Fruit fly (Drosophila melanogaster): ENCODE results near the gene mor.
A peak's percentile ranks its signal among the peaks of the same experiment; 100 is the strongest.

Gene mor

dm6 chr3R:15920751-15921156 lies 52.0 kb downstream of the mor start, which contains the start of gene Fbxl7 (continued):
- 0 out of 2 replicates have a peak, but pooled peaks have one; percentile 7 for TF ChIP-seq H2.0 (GFP tag; IDR thresholded peaks at IDR 0.05)
- no peak for TF ChIP-seq CG17568 (GFP tag; optimal IDR thresholded peaks at IDR 0.05)
- peak; percentile 36; the same call in 1 of the 2 replicates for TF ChIP-seq CG32767 (GFP tag; IDR thresholded peaks at IDR 0.05)
- no peak for TF ChIP-seq slou (GFP tag; optimal IDR thresholded peaks at IDR 0.05)
- no peak for TF ChIP-seq scrt (GFP tag; optimal IDR thresholded peaks at IDR 0.05)
- no peak for TF ChIP-seq CG16863 (GFP tag; optimal IDR thresholded peaks at IDR 0.05)
- no peak for TF ChIP-seq CG15696 (tag; optimal IDR thresholded peaks at IDR 0.05)
- TF ChIP-seq B-H2 (GFP tag; optimal IDR thresholded peaks at IDR 0.05), result no peak
- TF ChIP-seq ara (GFP tag; IDR thresholded peaks at IDR 0.05), result peak; percentile 29; the same call in 1 of the 2 replicates
- no peak for TF ChIP-seq CG12104 (GFP tag; optimal IDR thresholded peaks at IDR 0.05)
- peak; percentile 73 for TF ChIP-seq D (optimal IDR thresholded peaks at IDR 0.05)
- TF ChIP-seq D (GFP tag; optimal IDR thresholded peaks at IDR 0.05), result no peak
- TF ChIP-seq CG11695 (GFP tag; IDR thresholded peaks at IDR 0.05), result 0 out of 3 replicates have a peak, but pooled peaks have one; percentile 34
- peak; percentile 17 for TF ChIP-seq pb (GFP tag; optimal IDR thresholded peaks at IDR 0.05)
- TF ChIP-seq sr (GFP tag; IDR thresholded peaks at IDR 0.05), result peak; percentile 61; the same call in 2 of the 3 replicates
- peak; percentile 7 for TF ChIP-seq CG8944 (GFP tag; optimal IDR thresholded peaks at IDR 0.05)
- no peak for TF ChIP-seq h (optimal IDR thresholded peaks at IDR 0.05)
- peak; percentile 92 for TF ChIP-seq kni (GFP tag; optimal IDR thresholded peaks at IDR 0.05)
- TF ChIP-seq run (tag; optimal IDR thresholded peaks at IDR 0.05), result no peak
- TF ChIP-seq CG42726 (GFP tag; IDR thresholded peaks at IDR 0.05; ENCODE audit: partially characterized antibody), result peak; percentile 64; the same call in 1 of the 2 replicates
- TF ChIP-seq CG16813 (GFP tag; IDR thresholded peaks at IDR 0.05; ENCODE audit: partially characterized antibody), result 0 out of 3 replicates have a peak, but pooled peaks have one; percentile 23
- peak; percentile 54; the same call in 1 of the 2 replicates for TF ChIP-seq crol (GFP tag; IDR thresholded peaks at IDR 0.05)
- TF ChIP-seq sd (tag; optimal IDR thresholded peaks at IDR 0.05), result peak; percentile 67
- TF ChIP-seq HLHmδ (GFP tag; optimal IDR thresholded peaks at IDR 0.05), result peak; percentile 84
- TF ChIP-seq zfh1 (GFP tag; IDR thresholded peaks at IDR 0.05), result peak; percentile 39; the same call in 1 of the 3 replicates
- peak; percentile 26; the same call in 1 of the 2 replicates for TF ChIP-seq unc-4 (GFP tag; IDR thresholded peaks at IDR 0.05; ENCODE audit: partially characterized antibody)
- no peak for TF ChIP-seq kay (GFP tag; optimal IDR thresholded peaks at IDR 0.05)
- no peak for TF ChIP-seq CrebB (tag; optimal IDR thresholded peaks at IDR 0.05)
- no peak for TF ChIP-seq crp (GFP tag; optimal IDR thresholded peaks at IDR 0.05)
- TF ChIP-seq lov (optimal IDR thresholded peaks at IDR 0.05), result no peak
- TF ChIP-seq lov (GFP tag; IDR thresholded peaks at IDR 0.05), result peak; percentile 52; the same call in 1 of the 3 replicates
- no peak for TF ChIP-seq CHES-1-like (GFP tag; optimal IDR thresholded peaks at IDR 0.05)
- TF ChIP-seq CG17612 (GFP tag; IDR thresholded peaks at IDR 0.05), result 0 out of 2 replicates have a peak, but pooled peaks have one; percentile 15
- TF ChIP-seq lbe (GFP tag; optimal IDR thresholded peaks at IDR 0.05), result peak; percentile 17
- TF ChIP-seq CG17361 (GFP tag; IDR thresholded peaks at IDR 0.05), result no peak
- TF ChIP-seq CG12769 (tag; optimal IDR thresholded peaks at IDR 0.05), result peak; percentile 62
- TF ChIP-seq Doc2 (GFP tag; IDR thresholded peaks at IDR 0.05), result no peak
- TF ChIP-seq knrl (GFP tag; IDR thresholded peaks at IDR 0.05; ENCODE audit: partially characterized antibody), result peak; percentile 35; the same call in 1 of the 3 replicates
- no peak for TF ChIP-seq NC2α (GFP tag; optimal IDR thresholded peaks at IDR 0.05)
- 0 out of 2 replicates have a peak, but pooled peaks have one; percentile 27 for TF ChIP-seq Awh (GFP tag; IDR thresholded peaks at IDR 0.05)
- 0 out of 2 replicates have a peak, but pooled peaks have one; percentile 30 for TF ChIP-seq NFAT (GFP tag; IDR thresholded peaks at IDR 0.05)
- 0 out of 3 replicates have a peak, but pooled peaks have one; percentile 37 for TF ChIP-seq zen2 (GFP tag; IDR thresholded peaks at IDR 0.05; ENCODE audit: partially characterized antibody)
- TF ChIP-seq CG12744 (GFP tag; optimal IDR thresholded peaks at IDR 0.05), result no peak
- no peak for TF ChIP-seq CG31441 (GFP tag; IDR thresholded peaks at IDR 0.05)
- TF ChIP-seq CG11247 (GFP tag; IDR thresholded peaks at IDR 0.05), result peak; percentile 83
- no peak for TF ChIP-seq CG13296 (GFP tag; optimal IDR thresholded peaks at IDR 0.05)
- TF ChIP-seq sens (GFP tag), result peak; percentile 83
- peak; percentile 38 for TF ChIP-seq CG17829 (tag; optimal IDR thresholded peaks at IDR 0.05)
- no peak for TF ChIP-seq Fer2 (tag; optimal IDR thresholded peaks at IDR 0.05)
- TF ChIP-seq bsh (GFP tag; optimal IDR thresholded peaks at IDR 0.05), result no peak
- peak; percentile 37 for TF ChIP-seq yki (optimal IDR thresholded peaks at IDR 0.05)

Measured in whole organism, embryonic.